Fruit fly (Drosophila melanogaster): Measurements from ENCODE around the gene Cpsf73.

Gene Cpsf73

dm6 chr3R:18670441-18671111 lies 7.2 kb upstream of the Cpsf73 start (continued):
- TF ChIP-seq CG15336 (GFP tag; IDR thresholded peaks at IDR 0.05) (peak; percentile 68), CG31627 (GFP tag; optimal IDR thresholded peaks at IDR 0.05) (peak; percentile 35), CG34406 (GFP tag; optimal IDR thresholded peaks at IDR 0.05) (no peak), Hr38 (GFP tag; optimal IDR thresholded peaks at IDR 0.05) (no peak), fkh (GFP tag; optimal IDR thresholded peaks at IDR 0.05) (peak; percentile 25), CG10631 (GFP tag; optimal IDR thresholded peaks at IDR 0.05) (peak; percentile 58), CG9139 (GFP tag; optimal IDR thresholded peaks at IDR 0.05) (no peak), CG8119 (GFP tag; IDR thresholded peaks at IDR 0.05) (peak; percentile 62), eg (GFP tag; IDR thresholded peaks at IDR 0.05) (peak; percentile 55; the same call in 2 of the 3 replicates), pdm3 (GFP tag; optimal IDR thresholded peaks at IDR 0.05) (no peak), esn (GFP tag; optimal IDR thresholded peaks at IDR 0.05) (peak; percentile 73), Lpt (GFP tag; optimal IDR thresholded peaks at IDR 0.05) (no peak), salr (GFP tag; optimal IDR thresholded peaks at IDR 0.05) (peak in 1 of 2 experiments; percentile 54), CG16779 (tag; optimal IDR thresholded peaks at IDR 0.05) (no peak), CG6854 (GFP tag; optimal IDR thresholded peaks at IDR 0.05) (no peak), Eip75B (GFP tag; optimal IDR thresholded peaks at IDR 0.05) (peak; percentile 74), Ets21C (GFP tag; optimal IDR thresholded peaks at IDR 0.05) (peak; percentile 38), CG1621 (tag; optimal IDR thresholded peaks at IDR 0.05) (no peak), fd59A (GFP tag; optimal IDR thresholded peaks at IDR 0.05) (peak; percentile 1), Hr39 (GFP tag; optimal IDR thresholded peaks at IDR 0.05) (peak; percentile 44), Sox15 (GFP tag; optimal IDR thresholded peaks at IDR 0.05) (no peak)

- peak; percentile 72 for TF ChIP-seq acj6 (GFP tag; optimal IDR thresholded peaks at IDR 0.05)
- peak; percentile 75 for TF ChIP-seq Ets96B (tag; optimal IDR thresholded peaks at IDR 0.05)
- TF ChIP-seq spab (GFP tag; optimal IDR thresholded peaks at IDR 0.05), result no peak
- peak; percentile 93 for TF ChIP-seq Eip78C (GFP tag)
- TF ChIP-seq Hr4 (GFP tag; optimal IDR thresholded peaks at IDR 0.05), result no peak
- TF ChIP-seq OdsH (GFP tag; optimal IDR thresholded peaks at IDR 0.05), result peak; percentile 74
- TF ChIP-seq CG11762 (GFP tag; optimal IDR thresholded peaks at IDR 0.05; ENCODE audit: insufficient read depth), result peak; percentile 57
- no peak for TF ChIP-seq CG6854 (GFP tag; optimal IDR thresholded peaks at IDR 0.05)
- no peak for TF ChIP-seq pdm3 (GFP tag; optimal IDR thresholded peaks at IDR 0.05)
- TF ChIP-seq CG31627 (GFP tag; optimal IDR thresholded peaks at IDR 0.05), result peak; percentile 62
- peak; percentile 37 for TF ChIP-seq vri (GFP tag; optimal IDR thresholded peaks at IDR 0.05)
- peak; percentile 80 for TF ChIP-seq CG15336 (GFP tag; IDR thresholded peaks at IDR 0.05)
- TF ChIP-seq cyc (GFP tag; optimal IDR thresholded peaks at IDR 0.05), result peak; percentile 62
- TF ChIP-seq dac (GFP tag; optimal IDR thresholded peaks at IDR 0.05), result peak; percentile 45
- peak; percentile 2 for TF ChIP-seq fkh (GFP tag; optimal IDR thresholded peaks at IDR 0.05)
- peak; percentile 79; the same call in 2 of the 3 replicates for TF ChIP-seq CG6163 (GFP tag; IDR thresholded peaks at IDR 0.05)
- TF ChIP-seq CG11902 (GFP tag; optimal IDR thresholded peaks at IDR 0.05), result peak; percentile 26
- no peak for TF ChIP-seq svp (GFP tag)
- TF ChIP-seq net (GFP tag; optimal IDR thresholded peaks at IDR 0.05), result peak; percentile 60
- no peak for TF ChIP-seq dsx (GFP tag; optimal IDR thresholded peaks at IDR 0.05; ENCODE audit: poor library complexity, severe bottlenecking)
- peak; percentile 54 for TF ChIP-seq fd59A (GFP tag; optimal IDR thresholded peaks at IDR 0.05)
- peak; percentile 3 for TF ChIP-seq CG8319 (GFP tag; optimal IDR thresholded peaks at IDR 0.05)
- peak; percentile 64 for TF ChIP-seq CG11294 (GFP tag; IDR thresholded peaks at IDR 0.05)
- peak; percentile 68 for TF ChIP-seq topi (GFP tag; optimal IDR thresholded peaks at IDR 0.05)
- peak; percentile 49 for TF ChIP-seq CG34406 (GFP tag; optimal IDR thresholded peaks at IDR 0.05)
- TF ChIP-seq CG6808 (GFP tag; optimal IDR thresholded peaks at IDR 0.05), result peak; percentile 75
- no peak for TF ChIP-seq CG9139 (GFP tag; optimal IDR thresholded peaks at IDR 0.05)
- TF ChIP-seq Hr39 (GFP tag; optimal IDR thresholded peaks at IDR 0.05), result no peak
- peak; percentile 64 for TF ChIP-seq CG10669 (GFP tag; optimal IDR thresholded peaks at IDR 0.05)
- TF ChIP-seq Hr38 (GFP tag; optimal IDR thresholded peaks at IDR 0.05), result no peak
- TF ChIP-seq Ets21C (GFP tag; optimal IDR thresholded peaks at IDR 0.05), result no peak
- peak; percentile 57 for TF ChIP-seq Gug (GFP tag; IDR thresholded peaks at IDR 0.05)
- peak; percentile 76 for TF ChIP-seq Sox14 (GFP tag; optimal IDR thresholded peaks at IDR 0.05)
- TF ChIP-seq CG10631 (GFP tag; optimal IDR thresholded peaks at IDR 0.05), result no peak
- TF ChIP-seq achi (GFP tag; optimal IDR thresholded peaks at IDR 0.05), result peak; percentile 69
- TF ChIP-seq Sox15 (GFP tag; optimal IDR thresholded peaks at IDR 0.05), result no peak
- peak; percentile 72 for TF ChIP-seq CG3032 (tag; optimal IDR thresholded peaks at IDR 0.05)
- peak; percentile 80 for TF ChIP-seq eg (GFP tag; IDR thresholded peaks at IDR 0.05)
- TF ChIP-seq CG32006 (GFP tag; optimal IDR thresholded peaks at IDR 0.05), result peak; percentile 82
- no peak for TF ChIP-seq CG4318 (GFP tag; optimal IDR thresholded peaks at IDR 0.05)
- TF ChIP-seq salr (GFP tag; optimal IDR thresholded peaks at IDR 0.05), result peak in 1 of 2 experiments; percentile 66
Measured at dm6 chr3R:18669812-18670211, 6.5 kb upstream of the Cpsf73 start.

All from whole organism, prepupa.